Worm (Caenorhabditis elegans) whole organism, young adult: ENCODE measurements around the gene tbb-1.
A peak's percentile ranks its signal among the peaks of the same experiment; 100 is the strongest.

Source experiments
- B0019.2 ChIP-seq: fragments of 200-800 bp; sonication (Bioruptor generic); conservative IDR thresholded peaks from 2 replicates; pipeline ENCODE4 v1.3.6; 2022; ENCODE audit warnings: missing genetic modification reagents, missing genetic modification characterization, missing compliant biosample characterization
- B0035.1 ChIP-seq: sonication (generic microtip); optimal IDR thresholded peaks from 2 replicates; lab custom pipeline; 2016; ENCODE audit warnings: missing genetic modification characterization, mild to moderate bottlenecking, missing compliant biosample characterization, missing genotype, missing genetic modification reagents
- B0336.3 ChIP-seq: fragments of 200-800 bp; sonication (Bioruptor generic); IDR thresholded peaks from 2 replicates; pipeline ENCODE4 v1.3.6; 2022; ENCODE audit warnings: missing genetic modification characterization, missing compliant biosample characterization
- F10E7.11 ChIP-seq: sonication (generic microtip); optimal IDR thresholded peaks from 2 replicates; lab custom pipeline; 2017; ENCODE audit warnings: mild to moderate bottlenecking, missing genetic modification characterization, moderate library complexity, missing compliant biosample characterization
- F22D6.2 ChIP-seq: sonication (generic microtip); optimal IDR thresholded peaks from 2 replicates; lab custom pipeline; 2016; ENCODE audit warnings: mild to moderate bottlenecking, missing genetic modification characterization, missing compliant biosample characterization
- F52B5.7 ChIP-seq: sonication (generic microtip); optimal IDR thresholded peaks from 2 replicates; lab custom pipeline; 2016; ENCODE audit warnings: mild to moderate bottlenecking, missing genetic modification characterization, missing compliant biosample characterization
- F57C9.4 ChIP-seq: sonication (generic microtip); optimal IDR thresholded peaks from 2 replicates; lab custom pipeline; 2017; ENCODE audit warnings: mild to moderate bottlenecking, missing genetic modification characterization, missing compliant biosample characterization
- K12H6.12 ChIP-seq: fragments of 200-800 bp; sonication (Bioruptor generic); optimal IDR thresholded peaks from 2 replicates; lab custom pipeline; 2018; ENCODE audit warnings: mild to moderate bottlenecking, missing genetic modification characterization, missing compliant biosample characterization
- Y79H2A.3 ChIP-seq: fragments of 200-800 bp; sonication (Bioruptor generic); conservative IDR thresholded peaks from 2 replicates; pipeline ENCODE4 v1.3.6; 2022; ENCODE audit warnings: missing genetic modification reagents, missing genetic modification characterization, missing compliant biosample characterization
- ama-1 ChIP-seq, 3 experiments: fragments of 150-350 bp in 1 of 3; sonication (generic microtip) in 2 of 3; optimal IDR thresholded peaks; 2 replicates each; lab custom pipeline; 2014 to 2018; ENCODE audit warnings: missing biosample characterization in 2 of 3, missing genetic modification characterization in 2 of 3, missing genetic modification reagents in 2 of 3
- aptf-3 ChIP-seq: fragments of 200-800 bp; sonication (Bioruptor generic); IDR thresholded peaks from 2 replicates; pipeline ENCODE4 v1.3.6; 2022; ENCODE audit warnings: missing genetic modification characterization, missing compliant biosample characterization
- attf-6 ChIP-seq: fragments of 200-800 bp; sonication (Bioruptor generic); IDR thresholded peaks from 2 replicates; pipeline ENCODE4 v1.3.6; 2022; ENCODE audit warnings: missing genetic modification reagents, missing genetic modification characterization, missing compliant biosample characterization
- ccch-3 ChIP-seq: fragments of 200-800 bp; sonication (Bioruptor generic); optimal IDR thresholded peaks from 2 replicates; lab custom pipeline; 2018; ENCODE audit warnings: mild to moderate bottlenecking, missing genetic modification characterization, missing compliant biosample characterization
- ceh-100 ChIP-seq: fragments of 200-800 bp; sonication (Bioruptor generic); IDR thresholded peaks from 2 replicates; pipeline ENCODE4 v1.3.6; 2022; ENCODE audit warnings: missing genetic modification reagents, missing genetic modification characterization, missing compliant biosample characterization
- ceh-40 ChIP-seq: fragments of 200-800 bp; sonication (Bioruptor generic); IDR thresholded peaks from 2 replicates; pipeline ENCODE4 v1.3.6; 2022; ENCODE audit warnings: missing genetic modification characterization, missing compliant biosample characterization
- ceh-58 ChIP-seq: fragments of 200-800 bp; sonication (Bioruptor generic); IDR thresholded peaks from 2 replicates; pipeline ENCODE4 v1.3.6; 2022; ENCODE audit warnings: missing genetic modification characterization, missing compliant biosample characterization
- ceh-79 ChIP-seq: sonication (generic microtip); optimal IDR thresholded peaks from 2 replicates; lab custom pipeline; 2017; ENCODE audit warnings: mild to moderate bottlenecking, missing genetic modification characterization, missing compliant biosample characterization
- ceh-91 ChIP-seq: fragments of 200-800 bp; sonication (Bioruptor generic); IDR thresholded peaks from 2 replicates; pipeline ENCODE4 v1.3.6; 2022; ENCODE audit warnings: missing genetic modification reagents, missing genetic modification characterization, missing compliant biosample characterization
- dpff-1 ChIP-seq: sonication (generic microtip); optimal IDR thresholded peaks from 2 replicates; lab custom pipeline; 2017; ENCODE audit warnings: mild to moderate bottlenecking, missing genetic modification characterization, missing compliant biosample characterization
- dpl-1 ChIP-seq: fragments of 150-350 bp; optimal IDR thresholded peaks from 2 replicates; lab custom pipeline; 2014; ENCODE audit warnings: missing biosample characterization, missing genetic modification reagents, missing genetic modification characterization
- efl-1 ChIP-seq: fragments of 150-350 bp; optimal IDR thresholded peaks from 2 replicates; lab custom pipeline; 2014; ENCODE audit warnings: missing biosample characterization, missing genetic modification reagents, missing genetic modification characterization
- ekl-4 ChIP-seq: fragments of 200-800 bp; sonication (Bioruptor generic); IDR thresholded peaks from 2 replicates; pipeline ENCODE4 v1.3.6; 2022; ENCODE audit warnings: missing genetic modification reagents, missing genetic modification characterization, missing compliant biosample characterization
- hlh-12 ChIP-seq: sonication (generic microtip); optimal IDR thresholded peaks from 2 replicates; lab custom pipeline; 2016; ENCODE audit warnings: missing genetic modification characterization, missing compliant biosample characterization
- hlh-26 ChIP-seq: fragments of 200-800 bp; sonication (Bioruptor generic); conservative IDR thresholded peaks from 2 replicates; pipeline ENCODE4 v1.3.6; 2022; ENCODE audit warnings: missing genetic modification reagents, missing genetic modification characterization, missing compliant biosample characterization
- hmg-1.2 ChIP-seq: fragments of 200-800 bp; sonication (Bioruptor generic); IDR thresholded peaks from 2 replicates; pipeline ENCODE4 v1.3.6; 2022; ENCODE audit warnings: missing genetic modification reagents, missing genetic modification characterization, missing compliant biosample characterization
- hmg-20 ChIP-seq: fragments of 200-800 bp; sonication (Bioruptor generic); IDR thresholded peaks from 2 replicates; pipeline ENCODE4 v1.3.6; 2022; ENCODE audit warnings: missing genetic modification reagents, missing genetic modification characterization, missing compliant biosample characterization
- hrde-1 ChIP-seq: sonication (generic microtip); optimal IDR thresholded peaks from 2 replicates; lab custom pipeline; 2016; ENCODE audit warnings: missing genetic modification characterization, mild to moderate bottlenecking, missing compliant biosample characterization, moderate library complexity, missing genotype, missing genetic modification reagents, borderline replicate concordance
- let-607 ChIP-seq, 2 experiments: fragments of 200-800 bp in 1 of 2; sonication (Bioruptor generic) in 1 of 2; sonication (generic microtip) in 1 of 2; optimal IDR thresholded peaks; 2 replicates each; lab custom pipeline; 2016 to 2018; ENCODE audit warnings: mild to moderate bottlenecking in 2 of 2, missing compliant biosample characterization in 2 of 2, missing genetic modification characterization in 2 of 2, moderate library complexity in 2 of 2, missing genotype in 1 of 2
- lin-54 ChIP-seq: fragments of 200-800 bp; sonication (Bioruptor generic); optimal IDR thresholded peaks from 2 replicates; lab custom pipeline; 2018; ENCODE audit warnings: mild to moderate bottlenecking, missing genetic modification characterization, missing compliant biosample characterization
- lsy-27 ChIP-seq: sonication (generic microtip); optimal IDR thresholded peaks from 2 replicates; lab custom pipeline; 2017; ENCODE audit warnings: missing genetic modification characterization, mild to moderate bottlenecking, missing compliant biosample characterization, antibody characterized with exemption, missing genotype, borderline replicate concordance; ENCODE audit not compliant: insufficient read depth
- madf-3 ChIP-seq: fragments of 200-800 bp; sonication (Bioruptor generic); IDR thresholded peaks from 2 replicates; pipeline ENCODE4 v1.3.6; 2022; ENCODE audit warnings: missing genetic modification reagents, missing genetic modification characterization, missing compliant biosample characterization
- madf-6 ChIP-seq: fragments of 200-800 bp; sonication (Bioruptor generic); IDR thresholded peaks from 2 replicates; pipeline ENCODE4 v1.3.6; 2022; ENCODE audit warnings: missing genetic modification reagents, missing genetic modification characterization, missing compliant biosample characterization
- madf-8 ChIP-seq: fragments of 200-800 bp; sonication (Bioruptor generic); conservative IDR thresholded peaks from 2 replicates; pipeline ENCODE4 v1.3.6; 2022; ENCODE audit warnings: missing genetic modification reagents, missing genetic modification characterization, missing compliant biosample characterization
- nfya-1 ChIP-seq: sonication (generic microtip); optimal IDR thresholded peaks from 2 replicates; lab custom pipeline; 2017; ENCODE audit warnings: antibody characterized with exemption, missing compliant biosample characterization, missing genetic modification characterization, borderline replicate concordance; ENCODE audit not compliant: insufficient read depth
- nhr-120 ChIP-seq: fragments of 200-800 bp; sonication (Bioruptor generic); IDR thresholded peaks from 2 replicates; pipeline ENCODE4 v1.3.6; 2022; ENCODE audit warnings: missing genetic modification characterization, missing compliant biosample characterization
- nhr-27 ChIP-seq: fragments of 200-800 bp; sonication (Bioruptor generic); optimal IDR thresholded peaks from 2 replicates; lab custom pipeline; 2018; ENCODE audit warnings: mild to moderate bottlenecking, missing genetic modification characterization, moderate library complexity, missing compliant biosample characterization
- pha-4 ChIP-seq: fragments of 150-350 bp; sonication (generic microtip); optimal IDR thresholded peaks from 2 replicates; lab custom pipeline; 2014; ENCODE audit warnings: missing biosample characterization, missing genetic modification reagents, missing genetic modification characterization
- rcor-1 ChIP-seq: fragments of 200-800 bp; sonication (Bioruptor generic); IDR thresholded peaks from 2 replicates; pipeline ENCODE4 v1.3.6; 2022; ENCODE audit warnings: missing genetic modification reagents, missing genetic modification characterization, missing compliant biosample characterization
- rpc-1 ChIP-seq, 2 experiments: fragments of 150-350 bp in 1 of 2; sonication (generic microtip) in 1 of 2; optimal IDR thresholded peaks; 2 replicates each; lab custom pipeline; 2014 to 2018; ENCODE audit warnings: missing biosample characterization in 1 of 2, missing genetic modification characterization in 1 of 2, missing genetic modification reagents in 1 of 2, missing genotype in 1 of 2
- sea-2 ChIP-seq: fragments of 200-800 bp; sonication (Bioruptor generic); IDR thresholded peaks from 2 replicates; pipeline ENCODE4 v1.3.6; 2022; ENCODE audit warnings: missing genetic modification characterization, missing compliant biosample characterization
- snpc-4 ChIP-seq, 5 experiments: fragments of 150-350 bp in 1 of 5; sonication (generic microtip) in 4 of 5; optimal IDR thresholded peaks; 2 replicates each; lab custom pipeline; 2014 to 2018; ENCODE audit warnings: missing genetic modification characterization in 5 of 5, missing biosample characterization in 3 of 5, antibody characterized with exemption in 2 of 5, mild to moderate bottlenecking in 2 of 5, missing compliant biosample characterization in 2 of 5, missing genotype in 2 of 5, moderate library complexity in 2 of 5, missing genetic modification reagents in 1 of 5
- tlf-1 ChIP-seq: fragments of 200-800 bp; sonication (Bioruptor generic); optimal IDR thresholded peaks from 2 replicates; lab custom pipeline; 2018; ENCODE audit warnings: mild to moderate bottlenecking, missing genetic modification characterization, missing compliant biosample characterization
- xnd-1 ChIP-seq: sonication (generic microtip); optimal IDR thresholded peaks from 2 replicates; lab custom pipeline; 2016; ENCODE audit warnings: missing genotype, missing genetic modification reagents, missing genetic modification characterization, missing compliant biosample characterization
- zim-3 ChIP-seq: sonication (generic microtip); optimal IDR thresholded peaks from 2 replicates; lab custom pipeline; 2017; ENCODE audit warnings: mild to moderate bottlenecking, missing genetic modification characterization, moderate library complexity, missing compliant biosample characterization
- ztf-18 ChIP-seq: sonication (generic microtip); optimal IDR thresholded peaks from 2 replicates; lab custom pipeline; 2016; ENCODE audit warnings: missing genotype, mild to moderate bottlenecking, missing genetic modification characterization, missing compliant biosample characterization
- ztf-22 ChIP-seq: fragments of 200-800 bp; sonication (Bioruptor generic); optimal IDR thresholded peaks from 2 replicates; lab custom pipeline; 2018; ENCODE audit warnings: mild to moderate bottlenecking, missing genetic modification characterization, moderate library complexity, missing compliant biosample characterization
- ztf-26 ChIP-seq: sonication (generic microtip); optimal IDR thresholded peaks from 2 replicates; lab custom pipeline; 2017; ENCODE audit warnings: missing genetic modification characterization, missing compliant biosample characterization

tbb-1 gene

ce11 chrIII:10733300-10733699 is 8.9 kb downstream of the tbb-1 start (continued):
- no peak for TF ChIP-seq zim-3 (tag; lab: Kevin White, UChicago)
- no peak for TF ChIP-seq ccch-3 (GFP tag; lab: Kevin White, UChicago)
- TF ChIP-seq aptf-3 (GFP tag; lab: Robert Waterston, UW) = 0 out of 2 replicates have a peak, but pooled peaks have one; percentile 47
- no peak for TF ChIP-seq nfya-1 (tag; lab: Kevin White, UChicago)
- TF ChIP-seq hmg-20 (GFP tag; lab: Robert Waterston, UW) = no peak
- no peak for TF ChIP-seq F10E7.11 (tag; lab: Kevin White, UChicago)
- no peak for TF ChIP-seq B0035.1 (tag; lab: Kevin White, UChicago)
- TF ChIP-seq lin-54 (GFP tag; lab: Kevin White, UChicago) = peak; percentile 45
- no peak for TF ChIP-seq sea-2
- no peak for TF ChIP-seq ekl-4 (GFP tag; lab: Robert Waterston, UW)
- TF ChIP-seq ceh-91 (GFP tag; lab: Robert Waterston, UW) = peak; percentile 59
- TF ChIP-seq ceh-100 = peak; percentile 51; the same call in 1 of the 2 replicates
- no peak for TF ChIP-seq ama-1 (optimal IDR thresholded peaks at IDR 0.05; lab: Kevin White, UChicago)
- TF ChIP-seq ama-1 (GFP tag; optimal IDR thresholded peaks at IDR 0.05; lab: Kevin White, UChicago) = no peak
- TF ChIP-seq dpl-1 (GFP tag; lab: Kevin White, UChicago) = no peak
- TF ChIP-seq efl-1 (GFP tag; lab: Kevin White, UChicago) = no peak
- no peak for TF ChIP-seq ceh-40 (GFP tag; lab: Robert Waterston, UW)
- peak; percentile 85 for TF ChIP-seq snpc-4 (GFP tag; optimal IDR thresholded peaks at IDR 0.05; lab: Kevin White, UChicago)
- peak in 3 of 4 experiments; percentile 83 to 92 (median 88) for TF ChIP-seq snpc-4 (tag; optimal IDR thresholded peaks at IDR 0.05; lab: Kevin White, UChicago)
- no peak for TF ChIP-seq Y79H2A.3 (GFP tag; lab: Robert Waterston, UW)
- TF ChIP-seq nhr-27 (tag; lab: Kevin White, UChicago) = no peak
- no peak for TF ChIP-seq ceh-58 (GFP tag; lab: Robert Waterston, UW)
- peak; percentile 56; the same call in 1 of the 2 replicates for TF ChIP-seq rcor-1 (GFP tag; lab: Robert Waterston, UW)
- TF ChIP-seq lsy-27 (tag; lab: Kevin White, UChicago) = no peak
- no peak for TF ChIP-seq ceh-79 (tag; lab: Kevin White, UChicago)
- no peak for TF ChIP-seq rpc-1 (optimal IDR thresholded peaks at IDR 0.05; lab: Kevin White, UChicago)
- TF ChIP-seq rpc-1 (tag; optimal IDR thresholded peaks at IDR 0.05; lab: Kevin White, UChicago) = no peak
- peak; percentile 77 for TF ChIP-seq hmg-1.2
- TF ChIP-seq hrde-1 (tag; lab: Kevin White, UChicago) = no peak
- TF ChIP-seq K12H6.12 = no peak
- TF ChIP-seq hlh-26 (GFP tag; lab: Robert Waterston, UW) = no peak
- TF ChIP-seq xnd-1 = no peak
- no peak for TF ChIP-seq hlh-12 (tag; lab: Kevin White, UChicago)
- TF ChIP-seq nhr-120 (GFP tag; lab: Robert Waterston, UW) = no peak
- no peak for TF ChIP-seq F57C9.4 (tag; lab: Kevin White, UChicago)
- no peak for TF ChIP-seq ztf-22
- TF ChIP-seq madf-6 = peak; percentile 79
- peak; percentile 39; the same call in 1 of the 2 replicates for TF ChIP-seq madf-8 (GFP tag; lab: Robert Waterston, UW)
- TF ChIP-seq let-607 (tag; optimal IDR thresholded peaks at IDR 0.05; lab: Kevin White, UChicago) = no peak
- no peak for TF ChIP-seq dpff-1 (tag; lab: Kevin White, UChicago)
- no peak for TF ChIP-seq ztf-18 (tag; lab: Kevin White, UChicago)
- no peak; the same call in 1 of the 2 replicates for TF ChIP-seq B0019.2 (GFP tag; lab: Robert Waterston, UW)
- no peak for TF ChIP-seq pha-4 (tag; lab: Kevin White, UChicago)
- TF ChIP-seq tlf-1 = no peak
- TF ChIP-seq attf-6 = 0 out of 2 replicates have a peak, but pooled peaks have one; percentile 54
- TF ChIP-seq F52B5.7 (tag; lab: Kevin White, UChicago) = no peak
- TF ChIP-seq ztf-26 = no peak
- TF ChIP-seq madf-3 (GFP tag; lab: Robert Waterston, UW) = no peak
- TF ChIP-seq B0336.3 (GFP tag; lab: Robert Waterston, UW) = no peak
- TF ChIP-seq F22D6.2 (tag; lab: Kevin White, UChicago) = no peak
